Worm (Caenorhabditis elegans): ENCODE measurements around the gene T27E4.7.

The T27E4.7 gene

ce11 chrV:9062341-9062740 is 13.8 kb downstream of the T27E4.7 start, which contains the start of gene C25E10.12:
Gene C25E10.12, minus strand, starts transcription at chrV:9062441.
- TF ChIP-seq elt-4 (tag; optimal IDR thresholded peaks at IDR 0.05) = no peak
- no peak for TF ChIP-seq pros-1 (tag; optimal IDR thresholded peaks at IDR 0.05)
- TF ChIP-seq sdc-2 (tag; optimal IDR thresholded peaks at IDR 0.05) = no peak

ce11 chrV:9059468-9059867 is 16.7 kb downstream of the T27E4.7 start, which contains the start of the genes C25E10.16 and C25E10.13:
Gene C25E10.16, minus strand, starts transcription at chrV:9059568.
Gene C25E10.13, plus strand, starts transcription at chrV:9059723.
- TF ChIP-seq C08G9.2 (tag; optimal IDR thresholded peaks at IDR 0.05) (no peak), mec-3 (tag; optimal IDR thresholded peaks at IDR 0.05; ENCODE audit: borderline replicate concordance) (no peak), ceh-34 (tag; optimal IDR thresholded peaks at IDR 0.05) (no peak), fax-1 (tag; optimal IDR thresholded peaks at IDR 0.05) (no peak), pros-1 (tag; optimal IDR thresholded peaks at IDR 0.05) (no peak), pax-1 (tag; optimal IDR thresholded peaks at IDR 0.05) (no peak), C38D4.7 (GFP tag; optimal IDR thresholded peaks at IDR 0.05) (no peak), ets-4 (tag; optimal IDR thresholded peaks at IDR 0.05) (no peak)

- TF ChIP-seq che-1 (tag; optimal IDR thresholded peaks at IDR 0.05) (no peak), npax-4 (tag; optimal IDR thresholded peaks at IDR 0.05) (no peak), pag-3 (tag; optimal IDR thresholded peaks at IDR 0.05; ENCODE audit: borderline replicate concordance) (no peak), dve-1 (tag; optimal IDR thresholded peaks at IDR 0.05) (no peak), ttx-3 (tag; optimal IDR thresholded peaks at IDR 0.05) (no peak)
These were observed 17.5 kb downstream of the T27E4.7 start, which contains the start of gene C25E10.11 for ce11 chrV:9058627-9059026. Gene C25E10.11, minus strand, starts transcription at chrV:9058727.

- TF ChIP-seq ahr-1 (tag; optimal IDR thresholded peaks at IDR 0.05) (no peak), unc-86 (tag; optimal IDR thresholded peaks at IDR 0.05) (no peak), ceh-45 (GFP tag; IDR thresholded peaks at IDR 0.05) (no peak), ztf-16 (tag; optimal IDR thresholded peaks at IDR 0.05) (no peak)
These were observed 19.9 kb downstream of the T27E4.7 start, which contains the start of gene C25E10.10 for ce11 chrV:9056253-9056652. Gene C25E10.10, minus strand, starts transcription at chrV:9056353.

ce11 chrV:9055644-9056043 is 20.5 kb downstream of the T27E4.7 start:
- TF ChIP-seq sdc-2 (tag; optimal IDR thresholded peaks at IDR 0.05) = no peak
- no peak for TF ChIP-seq madf-2 (tag; optimal IDR thresholded peaks at IDR 0.05)
- TF ChIP-seq unc-86 (tag; optimal IDR thresholded peaks at IDR 0.05) = no peak
- TF ChIP-seq ceh-45 (GFP tag; IDR thresholded peaks at IDR 0.05) = no peak
- TF ChIP-seq pha-2 (tag; optimal IDR thresholded peaks at IDR 0.05) = no peak
- no peak for TF ChIP-seq elt-4 (tag; optimal IDR thresholded peaks at IDR 0.05)
- no peak for TF ChIP-seq sox-2 (GFP tag; IDR thresholded peaks at IDR 0.05)
- TF ChIP-seq hlh-6 (tag; optimal IDR thresholded peaks at IDR 0.05) = no peak
- TF ChIP-seq C38D4.7 (GFP tag; optimal IDR thresholded peaks at IDR 0.05) = no peak
- TF ChIP-seq che-1 (tag; optimal IDR thresholded peaks at IDR 0.05) = no peak
- TF ChIP-seq hlh-8 (tag; optimal IDR thresholded peaks at IDR 0.05) = no peak
- TF ChIP-seq pros-1 (tag; optimal IDR thresholded peaks at IDR 0.05) = no peak
- TF ChIP-seq unc-55 (GFP tag; optimal IDR thresholded peaks at IDR 0.05) = no peak
- TF ChIP-seq lin-11 (tag; optimal IDR thresholded peaks at IDR 0.05) = no peak

ce11 chrV:9054771-9055170 is 21.4 kb downstream of the T27E4.7 start, which contains the start of gene swm-1:
Gene swm-1, minus strand, starts transcription at chrV:9054871.
- no peak for TF ChIP-seq sdc-2 (tag; optimal IDR thresholded peaks at IDR 0.05)
- TF ChIP-seq Y22D7AL.16 (tag; optimal IDR thresholded peaks at IDR 0.05) = no peak

ce11 chrV:9053969-9054368 is 22.2 kb downstream of the T27E4.7 start, which contains the start of gene C25E10.8:
Gene C25E10.8, minus strand, starts transcription at chrV:9054069.
- TF ChIP-seq hlh-30 (tag; optimal IDR thresholded peaks at IDR 0.05; ENCODE audit: insufficient read depth) = no peak
- TF ChIP-seq lim-6 (tag; optimal IDR thresholded peaks at IDR 0.05) = no peak
- no peak for TF ChIP-seq tbx-7 (tag; optimal IDR thresholded peaks at IDR 0.05)
- no peak for TF ChIP-seq fkh-6 (tag; optimal IDR thresholded peaks at IDR 0.05)
- no peak for TF ChIP-seq mec-3 (tag; optimal IDR thresholded peaks at IDR 0.05; ENCODE audit: borderline replicate concordance)
- no peak for TF ChIP-seq pha-4 (tag; optimal IDR thresholded peaks at IDR 0.05)
- TF ChIP-seq elt-4 (tag; optimal IDR thresholded peaks at IDR 0.05) = no peak
- TF ChIP-seq sox-4 (tag; optimal IDR thresholded peaks at IDR 0.05) = no peak
- no peak for TF ChIP-seq ceh-22 (tag; optimal IDR thresholded peaks at IDR 0.05)
- TF ChIP-seq ceh-30 (tag; optimal IDR thresholded peaks at IDR 0.05) = no peak
- TF ChIP-seq ceh-2 (tag; optimal IDR thresholded peaks at IDR 0.05) = no peak

Data from whole organism, late embryonic.